Worm (Caenorhabditis elegans) whole organism, late embryonic: ENCODE measurements around the gene Y53G8AM.7.

Experiments
- C08G9.2 ChIP-seq: sonication (generic microtip); optimal IDR thresholded peaks from 2 replicates; lab custom pipeline; 2016; ENCODE audit warnings: mild to moderate bottlenecking, missing genetic modification characterization, moderate library complexity, missing compliant biosample characterization
- C38D4.7 ChIP-seq: fragments of 200-800 bp; sonication (Bioruptor generic); optimal IDR thresholded peaks from 2 replicates; lab custom pipeline; 2018; ENCODE audit warnings: mild to moderate bottlenecking, missing genetic modification characterization, moderate library complexity, missing compliant biosample characterization
- F13H6.1 ChIP-seq: sonication (generic microtip); optimal IDR thresholded peaks from 2 replicates; lab custom pipeline; 2016; ENCODE audit warnings: missing genetic modification characterization, missing compliant biosample characterization
- K09A11.1 ChIP-seq: sonication (generic microtip); optimal IDR thresholded peaks from 2 replicates; lab custom pipeline; 2017; ENCODE audit warnings: antibody characterized with exemption, mild to moderate bottlenecking, missing genetic modification characterization, missing compliant biosample characterization; ENCODE audit not compliant: insufficient read depth
- ahr-1 ChIP-seq: sonication (generic microtip); optimal IDR thresholded peaks from 2 replicates; lab custom pipeline; 2016; ENCODE audit warnings: missing genetic modification characterization, missing compliant biosample characterization
- ceh-18 ChIP-seq: sonication (generic microtip); optimal IDR thresholded peaks from 2 replicates; lab custom pipeline; 2016; ENCODE audit warnings: missing genetic modification characterization, missing compliant biosample characterization
- ceh-19 ChIP-seq: fragments of 200-800 bp; sonication (Bioruptor generic); optimal IDR thresholded peaks from 2 replicates; lab custom pipeline; 2018; ENCODE audit warnings: mild to moderate bottlenecking, missing genetic modification characterization, missing compliant biosample characterization
- ceh-30 ChIP-seq: fragments of 150-350 bp; optimal IDR thresholded peaks from 2 replicates; lab custom pipeline; 2014; ENCODE audit warnings: missing biosample characterization, missing genetic modification characterization
- ceh-31 ChIP-seq: sonication (generic microtip); optimal IDR thresholded peaks from 2 replicates; lab custom pipeline; 2016; ENCODE audit warnings: missing genetic modification characterization, missing compliant biosample characterization
- ceh-45 ChIP-seq: fragments of 200-800 bp; sonication (Bioruptor generic); IDR thresholded peaks from 2 replicates; pipeline ENCODE4 v1.3.6; 2022; ENCODE audit warnings: missing genetic modification reagents, missing genetic modification characterization, missing compliant biosample characterization
- ceh-48 ChIP-seq: sonication (generic microtip); optimal IDR thresholded peaks from 2 replicates; lab custom pipeline; 2016; ENCODE audit warnings: missing genetic modification characterization, inconsistent platforms, missing compliant biosample characterization
- ceh-6 ChIP-seq: fragments of 200-800 bp; sonication (Bioruptor generic); optimal IDR thresholded peaks from 2 replicates; lab custom pipeline; 2018; ENCODE audit warnings: mild to moderate bottlenecking, missing genetic modification characterization, missing compliant biosample characterization
- che-1 ChIP-seq: sonication (generic microtip); optimal IDR thresholded peaks from 2 replicates; lab custom pipeline; 2016; ENCODE audit warnings: mild to moderate bottlenecking, missing genetic modification characterization, missing compliant biosample characterization
- dve-1 ChIP-seq: sonication (generic microtip); optimal IDR thresholded peaks from 2 replicates; lab custom pipeline; 2017; ENCODE audit warnings: antibody characterized with exemption, mild to moderate bottlenecking, missing genetic modification characterization, missing compliant biosample characterization
- elt-2 ChIP-seq: sonication (generic microtip); optimal IDR thresholded peaks from 2 replicates; lab custom pipeline; 2016; ENCODE audit warnings: missing genetic modification reagents, missing genetic modification characterization, missing compliant biosample characterization
- ets-4 ChIP-seq: sonication (generic microtip); optimal IDR thresholded peaks from 2 replicates; lab custom pipeline; 2016; ENCODE audit warnings: missing genetic modification characterization, missing compliant biosample characterization
- eyg-1 ChIP-seq: sonication (generic microtip); optimal IDR thresholded peaks from 2 replicates; lab custom pipeline; 2016; ENCODE audit warnings: missing genotype, missing genetic modification characterization, missing compliant biosample characterization
- fkh-10 ChIP-seq: fragments of 150-350 bp; optimal IDR thresholded peaks from 2 replicates; lab custom pipeline; 2014; ENCODE audit warnings: missing biosample characterization, missing genetic modification reagents, missing genetic modification characterization
- fkh-6 ChIP-seq: sonication (generic microtip); optimal IDR thresholded peaks from 2 replicates; lab custom pipeline; 2016; ENCODE audit warnings: missing genetic modification characterization, missing compliant biosample characterization
- hlh-13 ChIP-seq: fragments of 200-800 bp; sonication (Bioruptor generic); optimal IDR thresholded peaks from 2 replicates; lab custom pipeline; 2018; ENCODE audit warnings: mild to moderate bottlenecking, missing genetic modification characterization, missing compliant biosample characterization
- hlh-30 ChIP-seq: sonication (generic microtip); optimal IDR thresholded peaks from 2 replicates; lab custom pipeline; 2017; ENCODE audit warnings: antibody characterized with exemption, missing genetic modification characterization, missing compliant biosample characterization; ENCODE audit not compliant: insufficient read depth
- hlh-6 ChIP-seq: sonication (generic microtip); optimal IDR thresholded peaks from 2 replicates; lab custom pipeline; 2016; ENCODE audit warnings: missing genotype, missing genetic modification characterization, missing compliant biosample characterization
- lin-11 ChIP-seq: fragments of 200-800 bp; sonication (Bioruptor generic); optimal IDR thresholded peaks from 2 replicates; lab custom pipeline; 2018; ENCODE audit warnings: mild to moderate bottlenecking, missing genetic modification characterization, missing compliant biosample characterization
- mec-3 ChIP-seq: sonication (generic microtip); optimal IDR thresholded peaks from 2 replicates; lab custom pipeline; 2016; ENCODE audit warnings: borderline replicate concordance, missing genetic modification characterization, missing compliant biosample characterization
- nfya-1 ChIP-seq: sonication (generic microtip); optimal IDR thresholded peaks from 2 replicates; lab custom pipeline; 2017; ENCODE audit warnings: missing genetic modification characterization, mild to moderate bottlenecking, missing compliant biosample characterization, antibody characterized with exemption, moderate library complexity
- nhr-232 ChIP-seq: sonication (generic microtip); optimal IDR thresholded peaks from 2 replicates; lab custom pipeline; 2016; ENCODE audit warnings: missing genetic modification characterization, missing compliant biosample characterization
- pag-3 ChIP-seq: sonication (generic microtip); optimal IDR thresholded peaks from 2 replicates; lab custom pipeline; 2016; ENCODE audit warnings: missing compliant biosample characterization, missing genetic modification characterization, borderline replicate concordance
- pat-9 ChIP-seq: fragments of 200-800 bp; sonication (Bioruptor generic); optimal IDR thresholded peaks from 2 replicates; lab custom pipeline; 2018; ENCODE audit warnings: mild to moderate bottlenecking, missing genetic modification characterization, moderate library complexity, missing compliant biosample characterization
- pha-4 ChIP-seq: fragments of 150-350 bp; optimal IDR thresholded peaks from 2 replicates; lab custom pipeline; 2018; ENCODE audit warnings: missing biosample characterization, missing genetic modification reagents, missing genetic modification characterization
- pqm-1 ChIP-seq: sonication (generic microtip); optimal IDR thresholded peaks from 2 replicates; lab custom pipeline; 2016; ENCODE audit warnings: missing genetic modification characterization, missing compliant biosample characterization
- pros-1 ChIP-seq: fragments of 150-350 bp; optimal IDR thresholded peaks from 2 replicates; lab custom pipeline; 2014; ENCODE audit warnings: missing biosample characterization, missing genetic modification reagents, missing genetic modification characterization
- sox-2 ChIP-seq: fragments of 200-800 bp; sonication (Bioruptor generic); IDR thresholded peaks from 2 replicates; pipeline ENCODE4 v1.3.6; 2022; ENCODE audit warnings: missing genetic modification reagents, missing genetic modification characterization, missing compliant biosample characterization
- unc-3 ChIP-seq, 2 experiments: fragments of 200-800 bp in 1 of 2; sonication (Bioruptor generic) in 1 of 2; sonication (generic microtip) in 1 of 2; conservative IDR thresholded peaks in 1 of 2; optimal IDR thresholded peaks in 1 of 2; 2 replicates each; pipeline versions ENCODE4 v1.3.6 to Lab custom; 2016 to 2022; ENCODE audit warnings: missing compliant biosample characterization in 2 of 2, missing genetic modification characterization in 2 of 2, missing genetic modification reagents in 1 of 2
- unc-55 ChIP-seq: sonication (generic microtip); optimal IDR thresholded peaks from 2 replicates; lab custom pipeline; 2017; ENCODE audit warnings: missing biosample characterization, missing genetic modification reagents, missing genetic modification characterization
- unc-86 ChIP-seq: sonication (generic microtip); optimal IDR thresholded peaks from 2 replicates; lab custom pipeline; 2016; ENCODE audit warnings: missing genetic modification characterization, missing compliant biosample characterization
- zip-5 ChIP-seq: sonication (generic microtip); optimal IDR thresholded peaks from 2 replicates; lab custom pipeline; 2016; ENCODE audit warnings: missing genetic modification characterization, missing compliant biosample characterization
- ztf-16 ChIP-seq: sonication (generic microtip); optimal IDR thresholded peaks from 2 replicates; lab custom pipeline; 2017; ENCODE audit warnings: missing genetic modification characterization, missing compliant biosample characterization

Gene Y53G8AM.7

DNA sequence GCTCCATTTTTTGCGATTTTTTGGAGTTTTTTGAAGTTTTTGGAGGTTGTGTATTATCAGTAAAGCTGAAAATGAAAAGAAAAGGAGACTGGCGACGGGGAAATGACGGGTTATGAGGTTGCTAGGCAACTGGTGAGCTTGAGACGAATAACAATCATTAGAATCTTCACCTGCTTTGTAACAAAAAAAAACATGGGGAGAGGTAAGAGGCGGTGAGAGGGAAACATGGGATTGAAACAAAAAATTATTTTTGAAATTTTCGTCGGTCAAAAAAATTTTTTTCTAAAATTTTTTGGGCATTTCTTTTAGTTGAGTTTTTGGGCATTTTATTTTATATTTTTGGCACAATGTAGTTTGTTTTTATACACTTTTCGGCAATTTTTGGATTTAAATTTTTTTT, at the start of gene Y53G8AM.7:
Gene Y53G8AM.7 (minus strand): TSS at position 101 of the 400 bp plus-strand sequence.
- no peak for TF ChIP-seq pros-1 (tag; lab: Kevin White, UChicago)
- no peak for TF ChIP-seq mec-3 (tag; lab: Kevin White, UChicago)
- no peak for TF ChIP-seq unc-86 (tag; lab: Kevin White, UChicago)
- no peak for TF ChIP-seq C08G9.2 (tag; lab: Kevin White, UChicago)
- TF ChIP-seq ets-4 (tag; lab: Kevin White, UChicago) = no peak
- TF ChIP-seq fkh-6 (tag; lab: Kevin White, UChicago) = no peak
- no peak for TF ChIP-seq pag-3

ce11 chrIII:3312111-3312510, 45.6 kb upstream of the Y53G8AM.7 start:
- TF ChIP-seq sox-2 (GFP tag; lab: Robert Waterston, UW) (no peak), ceh-6 (no peak), unc-3 (GFP tag; conservative IDR thresholded peaks at IDR 0.05; lab: Robert Waterston, UW) (no peak), unc-3 (tag; optimal IDR thresholded peaks at IDR 0.05; lab: Kevin White, UChicago) (no peak), dve-1 (tag; lab: Kevin White, UChicago) (no peak), K09A11.1 (no peak), ceh-45 (GFP tag; lab: Robert Waterston, UW) (no peak), C38D4.7 (no peak), ets-4 (tag; lab: Kevin White, UChicago) (no peak), unc-55 (GFP tag; lab: Kevin White, UChicago) (no peak), ceh-19 (GFP tag; lab: Kevin White, UChicago) (no peak), eyg-1 (tag; lab: Kevin White, UChicago) (no peak), pqm-1 (tag; lab: Kevin White, UChicago) (no peak), lin-11 (tag; lab: Kevin White, UChicago) (no peak)

ce11 chrIII:3311607-3312006, 45.1 kb upstream of the Y53G8AM.7 start:
- TF ChIP-seq zip-5 (tag; lab: Kevin White, UChicago) (no peak), nhr-232 (tag; lab: Kevin White, UChicago) (no peak), hlh-13 (GFP tag; lab: Kevin White, UChicago) (no peak), ceh-30 (tag; lab: Kevin White, UChicago) (no peak), fkh-10 (GFP tag; lab: Kevin White, UChicago) (no peak), pat-9 (tag; lab: Kevin White, UChicago) (no peak)

DNA sequence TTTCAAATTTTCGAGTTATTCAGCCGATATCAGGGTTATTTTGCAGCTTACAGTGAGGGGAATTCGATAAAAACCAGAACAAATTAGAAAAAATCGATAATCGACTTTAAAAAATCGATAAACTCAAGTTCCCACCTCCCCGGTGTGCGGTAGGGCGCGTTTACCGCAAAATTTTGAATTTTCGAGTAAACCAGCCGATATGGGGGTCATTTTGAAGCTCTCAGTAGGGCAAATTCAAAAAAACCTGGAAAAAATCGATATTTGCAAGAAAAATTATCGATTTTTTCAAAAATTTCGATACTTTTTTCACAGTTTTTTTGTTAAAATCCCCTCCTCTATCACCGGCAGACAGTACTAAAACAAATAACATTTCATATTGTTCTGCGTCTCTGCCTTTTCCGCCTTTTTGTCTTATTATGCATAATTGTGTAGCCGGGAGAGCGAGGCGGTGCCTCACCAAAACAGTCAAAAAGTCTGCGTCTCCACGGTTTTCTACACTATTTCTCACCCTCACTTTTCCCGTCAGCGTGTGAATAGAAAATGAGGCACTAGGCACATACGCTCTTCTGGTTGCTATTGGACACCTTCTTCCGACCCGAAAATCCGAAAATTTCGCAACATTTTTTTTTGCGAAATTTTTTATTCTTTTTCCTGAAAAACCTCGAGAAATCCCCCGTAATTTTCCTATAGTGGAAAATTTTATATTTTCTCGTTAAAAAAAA, 44.5 kb upstream of the Y53G8AM.7 start, which contains the start of gene ral-1:
Gene ral-1 (plus strand): TSS at position 435 of the 722 bp plus-strand sequence.
- TF ChIP-seq lin-11 (tag; lab: Kevin White, UChicago) (no peak), ceh-31 (tag; lab: Kevin White, UChicago) (peak; percentile 60), ceh-48 (peak; percentile 51), che-1 (tag; lab: Kevin White, UChicago) (no peak), hlh-30 (tag; lab: Kevin White, UChicago) (no peak), ztf-16 (tag; lab: Kevin White, UChicago) (no peak), elt-2 (tag; lab: Kevin White, UChicago) (no peak), ahr-1 (no peak), F13H6.1 (tag; lab: Kevin White, UChicago) (no peak), nfya-1 (tag; lab: Kevin White, UChicago) (peak; percentile 55), sox-2 (GFP tag; lab: Robert Waterston, UW) (0 out of 2 replicates have a peak, but pooled peaks have one; percentile 44), ceh-18 (tag; lab: Kevin White, UChicago) (no peak), pha-4 (tag; lab: Kevin White, UChicago) (no peak), unc-55 (GFP tag; lab: Kevin White, UChicago) (peak; percentile 4), C38D4.7 (no peak), unc-86 (tag; lab: Kevin White, UChicago) (no peak), hlh-6 (tag; lab: Kevin White, UChicago) (no peak)
